In genomic region chrX:17292050-17292730, dm6 we compare ENCODE assay signal across 5 fruit fly cellular contexts.
TF ChIP-seq lines count a peak whose summit lies in the region.

No protein-coding gene starts in this region.

- peak; percentile 15 for TF ChIP-seq CTCF in whole organism, embryonic (GFP tag; optimal IDR thresholded peaks at IDR 0.05; lab: Kevin White, UChicago)

TF ChIP-seq in whole organism, adult, 20 proteins besides CTCF, POLR2A, EP300 and RAD21 (continues in another document):
- TF ChIP-seq Hr96 (GFP tag; optimal IDR thresholded peaks at IDR 0.05; lab: Kevin White, UChicago), result peak; percentile 82
- peak; percentile 82 for TF ChIP-seq CG1620 (GFP tag; optimal IDR thresholded peaks at IDR 0.05; lab: Kevin White, UChicago)
- TF ChIP-seq cic (GFP tag; optimal IDR thresholded peaks at IDR 0.05; lab: Kevin White, UChicago), result no peak
- peak; percentile 72 for TF ChIP-seq CG12768 (GFP tag; optimal IDR thresholded peaks at IDR 0.05; lab: Kevin White, UChicago)
- peak; percentile 94 for TF ChIP-seq tj (GFP tag; optimal IDR thresholded peaks at IDR 0.05; lab: Kevin White, UChicago)
- peak; percentile 94 for TF ChIP-seq bab1 (GFP tag; optimal IDR thresholded peaks at IDR 0.05; lab: Kevin White, UChicago)
- peak; percentile 93 for TF ChIP-seq CG14711 (tag; optimal IDR thresholded peaks at IDR 0.05; lab: Kevin White, UChicago)
- peak; percentile 82 for TF ChIP-seq ovo (GFP tag; optimal IDR thresholded peaks at IDR 0.05; lab: Kevin White, UChicago)
- peak; percentile 83 for TF ChIP-seq pad (GFP tag; optimal IDR thresholded peaks at IDR 0.05; lab: Kevin White, UChicago)
- TF ChIP-seq Crg-1 (GFP tag; optimal IDR thresholded peaks at IDR 0.05; lab: Kevin White, UChicago), result peak; percentile 74
- peak; percentile 58 for TF ChIP-seq CG7045 (GFP tag; optimal IDR thresholded peaks at IDR 0.05; lab: Kevin White, UChicago)
- TF ChIP-seq toe (GFP tag; optimal IDR thresholded peaks at IDR 0.05; lab: Kevin White, UChicago), result peak; percentile 44
- peak; percentile 77 for TF ChIP-seq CG5204 (GFP tag; optimal IDR thresholded peaks at IDR 0.05; lab: Kevin White, UChicago)
- peak; percentile 94 for TF ChIP-seq CG11617 (GFP tag; optimal IDR thresholded peaks at IDR 0.05; lab: Kevin White, UChicago)
- peak; percentile 71 for TF ChIP-seq Mnt (GFP tag; optimal IDR thresholded peaks at IDR 0.05; lab: Kevin White, UChicago)
- no peak for TF ChIP-seq kay (GFP tag; lab: Kevin White, UChicago; ENCODE audit: borderline replicate concordance)
- TF ChIP-seq CG33017 (tag; optimal IDR thresholded peaks at IDR 0.05; lab: Kevin White, UChicago), result peak; percentile 77
- no peak for TF ChIP-seq Clk (GFP tag; optimal IDR thresholded peaks at IDR 0.05; lab: Kevin White, UChicago)

TF ChIP-seq in whole organism, embryonic, 481 proteins besides CTCF, POLR2A, EP300 and RAD21 (continues in another document):
- TF ChIP-seq CG31388 (GFP tag; optimal IDR thresholded peaks at IDR 0.05; lab: Kevin White, UChicago), result no peak
- TF ChIP-seq odd (GFP tag; optimal IDR thresholded peaks at IDR 0.05; lab: Kevin White, UChicago), result peak; percentile 63
- TF ChIP-seq gcm2 (GFP tag; optimal IDR thresholded peaks at IDR 0.05; lab: Kevin White, UChicago), result peak; percentile 38
- no peak for TF ChIP-seq cad (GFP tag; optimal IDR thresholded peaks at IDR 0.05; lab: Kevin White, UChicago)
- TF ChIP-seq Fer1 (GFP tag; optimal IDR thresholded peaks at IDR 0.05; lab: Kevin White, UChicago), result peak; percentile 77
- TF ChIP-seq CG4820 (GFP tag; optimal IDR thresholded peaks at IDR 0.05; lab: Kevin White, UChicago), result peak; percentile 38
- no peak for TF ChIP-seq emc (GFP tag; optimal IDR thresholded peaks at IDR 0.05; lab: Kevin White, UChicago)
- TF ChIP-seq CG11504 (tag; optimal IDR thresholded peaks at IDR 0.05; lab: Kevin White, UChicago), result peak; percentile 86
- no peak for TF ChIP-seq hkb (optimal IDR thresholded peaks at IDR 0.05; lab: Kevin White, UChicago)
- TF ChIP-seq hkb (GFP tag; IDR thresholded peaks at IDR 0.05; lab: Robert Waterston, UW), result peak; percentile 76
- TF ChIP-seq Dfd (GFP tag; optimal IDR thresholded peaks at IDR 0.05; lab: Kevin White, UChicago), result no peak
- peak; percentile 76 for TF ChIP-seq CG2120 (GFP tag; optimal IDR thresholded peaks at IDR 0.05; lab: Kevin White, UChicago)
- peak; percentile 53; the same call in 1 of the 2 replicates for TF ChIP-seq Xrp1 (GFP tag; IDR thresholded peaks at IDR 0.05; lab: Robert Waterston, UW)
- TF ChIP-seq CG8388 (GFP tag; optimal IDR thresholded peaks at IDR 0.05; lab: Kevin White, UChicago), result peak; percentile 57
- peak; percentile 47 for TF ChIP-seq Abd-B (GFP tag; optimal IDR thresholded peaks at IDR 0.05; lab: Kevin White, UChicago)
- TF ChIP-seq inv (GFP tag; IDR thresholded peaks at IDR 0.05; lab: Robert Waterston, UW; ENCODE audit: partially characterized antibody), result no peak
- peak; percentile 77 for TF ChIP-seq unpg (GFP tag; optimal IDR thresholded peaks at IDR 0.05; lab: Kevin White, UChicago)
- 0 out of 3 replicates have a peak, but pooled peaks have one; percentile 27 for TF ChIP-seq CG34422 (GFP tag; IDR thresholded peaks at IDR 0.05; lab: Robert Waterston, UW)

TF ChIP-seq in whole organism, prepupa, 60 proteins besides CTCF, POLR2A, EP300 and RAD21 (continues in another document):
- TF ChIP-seq fd85E (GFP tag; optimal IDR thresholded peaks at IDR 0.05; lab: Kevin White, UChicago), result no peak
- peak; percentile 73 for TF ChIP-seq Sox102F (GFP tag; optimal IDR thresholded peaks at IDR 0.05; lab: Kevin White, UChicago)
- peak; percentile 66 for TF ChIP-seq CG3919 (GFP tag; optimal IDR thresholded peaks at IDR 0.05; lab: Kevin White, UChicago)
- peak; percentile 62 for TF ChIP-seq cyc (GFP tag; optimal IDR thresholded peaks at IDR 0.05; lab: Kevin White, UChicago)
- TF ChIP-seq CG15336 (GFP tag; IDR thresholded peaks at IDR 0.05; lab: Robert Waterston, UW), result peak; percentile 67
- peak; percentile 62 for TF ChIP-seq Sox15 (GFP tag; optimal IDR thresholded peaks at IDR 0.05; lab: Kevin White, UChicago)
- peak; percentile 39 for TF ChIP-seq CG10669 (GFP tag; optimal IDR thresholded peaks at IDR 0.05; lab: Kevin White, UChicago)
- peak; percentile 37 for TF ChIP-seq CG11762 (GFP tag; optimal IDR thresholded peaks at IDR 0.05; lab: Kevin White, UChicago; ENCODE audit: insufficient read depth)
- TF ChIP-seq Met (GFP tag; optimal IDR thresholded peaks at IDR 0.05; lab: Kevin White, UChicago), result peak; percentile 81
- TF ChIP-seq Ets96B (tag; optimal IDR thresholded peaks at IDR 0.05; lab: Kevin White, UChicago), result no peak
- TF ChIP-seq ss (GFP tag; optimal IDR thresholded peaks at IDR 0.05; lab: Kevin White, UChicago), result peak in 1 of 2 experiments; percentile 15
- peak; percentile 56 for TF ChIP-seq achi (GFP tag; optimal IDR thresholded peaks at IDR 0.05; lab: Kevin White, UChicago)
- TF ChIP-seq Sox14 (GFP tag; optimal IDR thresholded peaks at IDR 0.05; lab: Kevin White, UChicago), result peak; percentile 46
- TF ChIP-seq Smox (GFP tag; optimal IDR thresholded peaks at IDR 0.05; lab: Kevin White, UChicago), result peak; percentile 79
- peak; percentile 54 for TF ChIP-seq net (GFP tag; optimal IDR thresholded peaks at IDR 0.05; lab: Kevin White, UChicago)
- TF ChIP-seq CG6163 (GFP tag; IDR thresholded peaks at IDR 0.05; lab: Robert Waterston, UW), result 0 out of 3 replicates have a peak, but pooled peaks have one; percentile 48
- TF ChIP-seq vri (GFP tag; optimal IDR thresholded peaks at IDR 0.05; lab: Kevin White, UChicago), result peak; percentile 43
- no peak for TF ChIP-seq CG16779 (tag; optimal IDR thresholded peaks at IDR 0.05; lab: Kevin White, UChicago)
- no peak for TF ChIP-seq Eip93F (GFP tag; optimal IDR thresholded peaks at IDR 0.05; lab: Kevin White, UChicago)

TF ChIP-seq in whole organism, pupa, 21 proteins besides CTCF, POLR2A, EP300 and RAD21:
- TF ChIP-seq Snoo (tag; optimal IDR thresholded peaks at IDR 0.05; lab: Kevin White, UChicago), result peak; percentile 55
- no peak for TF ChIP-seq CG12605 (GFP tag; IDR thresholded peaks at IDR 0.05; lab: Robert Waterston, UW)
- no peak for TF ChIP-seq CG13204 (GFP tag; optimal IDR thresholded peaks at IDR 0.05; lab: Kevin White, UChicago)
- peak; percentile 33 for TF ChIP-seq CG8159 (tag; optimal IDR thresholded peaks at IDR 0.05; lab: Kevin White, UChicago)
- no peak for TF ChIP-seq rn (GFP tag; IDR thresholded peaks at IDR 0.05; lab: Robert Waterston, UW)
- no peak for TF ChIP-seq D1 (tag; optimal IDR thresholded peaks at IDR 0.05; lab: Kevin White, UChicago)
- peak; percentile 55 for TF ChIP-seq Pif1A (GFP tag; optimal IDR thresholded peaks at IDR 0.05; lab: Kevin White, UChicago)
- no peak for TF ChIP-seq CG34367 (tag; optimal IDR thresholded peaks at IDR 0.05; lab: Kevin White, UChicago)
- peak; percentile 44 for TF ChIP-seq CG32121 (GFP tag; IDR thresholded peaks at IDR 0.05; lab: Robert Waterston, UW)
- TF ChIP-seq CG14655 (GFP tag; optimal IDR thresholded peaks at IDR 0.05; lab: Kevin White, UChicago), result no peak
- TF ChIP-seq Ets98B (GFP tag; IDR thresholded peaks at IDR 0.05; lab: Robert Waterston, UW), result no peak; the same call in 1 of the 2 replicates
- TF ChIP-seq fd96Ca (GFP tag; IDR thresholded peaks at IDR 0.05; lab: Robert Waterston, UW), result no peak
- no peak for TF ChIP-seq CG10348 (GFP tag; IDR thresholded peaks at IDR 0.05; lab: Robert Waterston, UW)
- TF ChIP-seq CG4496 (GFP tag; IDR thresholded peaks at IDR 0.05; lab: Robert Waterston, UW), result 0 out of 3 replicates have a peak, but pooled peaks have one; percentile 46
- TF ChIP-seq CG9948 (tag; optimal IDR thresholded peaks at IDR 0.05; lab: Kevin White, UChicago), result peak; percentile 21
- no peak for TF ChIP-seq EcR (GFP tag; optimal IDR thresholded peaks at IDR 0.05; lab: Kevin White, UChicago)
- no peak for TF ChIP-seq gl (tag; optimal IDR thresholded peaks at IDR 0.05; lab: Kevin White, UChicago)
- peak; percentile 30 for TF ChIP-seq CG15710 (tag; optimal IDR thresholded peaks at IDR 0.05; lab: Kevin White, UChicago)
- no peak for TF ChIP-seq CG8301 (tag; optimal IDR thresholded peaks at IDR 0.05; lab: Kevin White, UChicago)
- peak; percentile 2 for TF ChIP-seq CG17806 (tag; optimal IDR thresholded peaks at IDR 0.05; lab: Kevin White, UChicago)
- TF ChIP-seq Pif1B (GFP tag; optimal IDR thresholded peaks at IDR 0.05; lab: Kevin White, UChicago), result peak; percentile 44

TF ChIP-seq in whole organism, wandering third instar larva, 38 proteins besides CTCF, POLR2A, EP300 and RAD21 (continues in another document):
- TF ChIP-seq Dfd (GFP tag; optimal IDR thresholded peaks at IDR 0.05; lab: Kevin White, UChicago) (no peak), foxo (GFP tag; optimal IDR thresholded peaks at IDR 0.05; lab: Kevin White, UChicago) (peak; percentile 5 to 80), N (GFP tag; optimal IDR thresholded peaks at IDR 0.05; lab: Kevin White, UChicago) (no peak), tai (GFP tag; optimal IDR thresholded peaks at IDR 0.05; lab: Kevin White, UChicago) (no peak), Rel (GFP tag; optimal IDR thresholded peaks at IDR 0.05; lab: Kevin White, UChicago) (no peak), Rel (tag; optimal IDR thresholded peaks at IDR 0.05; lab: Kevin White, UChicago) (peak; percentile 11), CG9705 (GFP tag; optimal IDR thresholded peaks at IDR 0.05; lab: Kevin White, UChicago) (peak; percentile 21), CG32264 (GFP tag; optimal IDR thresholded peaks at IDR 0.05; lab: Kevin White, UChicago) (peak; percentile 30), Jra (GFP tag; optimal IDR thresholded peaks at IDR 0.05; lab: Kevin White, UChicago) (peak; percentile 15), sage (GFP tag; optimal IDR thresholded peaks at IDR 0.05; lab: Kevin White, UChicago) (peak; percentile 0), Vsx2 (GFP tag; optimal IDR thresholded peaks at IDR 0.05; lab: Kevin White, UChicago; ENCODE audit: partially characterized antibody) (no peak), brk (GFP tag; optimal IDR thresholded peaks at IDR 0.05; lab: Kevin White, UChicago) (peak; percentile 1), Myc (optimal IDR thresholded peaks at IDR 0.05; lab: Kevin White, UChicago) (no peak), dsf (GFP tag; optimal IDR thresholded peaks at IDR 0.05; lab: Kevin White, UChicago; ENCODE audit: borderline replicate concordance) (no peak), HLH106 (tag; optimal IDR thresholded peaks at IDR 0.05; lab: Kevin White, UChicago) (peak; percentile 77), Dif (GFP tag; optimal IDR thresholded peaks at IDR 0.05; lab: Kevin White, UChicago; ENCODE audit: partially characterized antibody) (no peak), psq (GFP tag; optimal IDR thresholded peaks at IDR 0.05; lab: Kevin White, UChicago) (peak; percentile 47), fru (GFP tag; optimal IDR thresholded peaks at IDR 0.05; lab: Kevin White, UChicago) (peak; percentile 71), GATAd (GFP tag; optimal IDR thresholded peaks at IDR 0.05; lab: Kevin White, UChicago) (no peak), Mio (GFP tag; optimal IDR thresholded peaks at IDR 0.05; lab: Kevin White, UChicago) (no peak), h (GFP tag; optimal IDR thresholded peaks at IDR 0.05; lab: Kevin White, UChicago) (peak; percentile 75), ey (GFP tag; optimal IDR thresholded peaks at IDR 0.05; lab: Kevin White, UChicago) (peak; percentile 62), Abd-B (GFP tag; optimal IDR thresholded peaks at IDR 0.05; lab: Kevin White, UChicago) (no peak), OdsH (GFP tag; optimal IDR thresholded peaks at IDR 0.05; lab: Kevin White, UChicago) (peak; percentile 50)
